Fruit fly (Drosophila melanogaster) whole organism: ENCODE measurements around the gene CG8312.

ENCODE experiments used
- CG8478 ChIP-seq: fragments of >200 bp; optimal IDR thresholded peaks from 2 replicates; lab custom pipeline; 2018; ENCODE audit warnings: inconsistent platforms
- Dll ChIP-seq: fragments of >200 bp; optimal IDR thresholded peaks from 2 replicates; lab custom pipeline; 2017
- EcR ChIP-seq, 2 experiments: fragments of >200 bp; optimal IDR thresholded peaks; 2 replicates each; lab custom pipeline; 2017; ENCODE audit warnings: missing biosample characterization in 2 of 2, missing genetic modification characterization in 2 of 2, missing genetic modification reagents in 2 of 2
- pan ChIP-seq: fragments of >200 bp; optimal IDR thresholded peaks from 2 replicates; lab custom pipeline; 2017
- psq ChIP-seq: fragments of >200 bp; optimal IDR thresholded peaks from 2 replicates; lab custom pipeline; 2017
- usp ChIP-seq: fragments of >200 bp; optimal IDR thresholded peaks from 2 replicates; lab custom pipeline; 2017; ENCODE audit warnings: missing biosample characterization, missing genetic modification characterization, mixed read lengths

CG8312 gene

DNA sequence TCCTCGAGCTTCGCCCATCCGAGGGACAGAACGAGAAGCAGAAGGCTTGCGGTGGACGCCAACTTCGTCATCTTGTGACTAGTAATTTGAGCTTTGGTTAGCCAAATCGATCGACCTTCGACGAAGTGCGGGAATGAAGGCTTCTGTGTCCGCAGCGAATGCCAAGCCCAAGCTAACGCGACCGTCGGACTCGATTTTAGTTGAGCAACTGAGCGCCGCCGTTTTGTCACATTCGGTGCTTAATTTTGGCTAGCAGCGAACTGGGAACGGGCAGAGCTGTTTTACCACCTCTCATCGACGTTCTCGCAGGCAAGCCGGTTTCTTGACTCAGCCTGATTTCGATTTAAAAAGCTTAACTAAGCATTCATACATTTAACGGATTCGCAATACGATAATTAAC lies 35.2 kb downstream of the CG8312 start:
- TF ChIP-seq CG8478 (lab: Kevin White, UChicago) = no peak
- no peak for TF ChIP-seq usp
- no peak for TF ChIP-seq Dll (lab: Kevin White, UChicago)
- no peak for TF ChIP-seq psq
- no peak for TF ChIP-seq EcR (GFP tag; optimal IDR thresholded peaks at IDR 0.05; lab: Kevin White, UChicago)
- TF ChIP-seq pan = no peak

DNA sequence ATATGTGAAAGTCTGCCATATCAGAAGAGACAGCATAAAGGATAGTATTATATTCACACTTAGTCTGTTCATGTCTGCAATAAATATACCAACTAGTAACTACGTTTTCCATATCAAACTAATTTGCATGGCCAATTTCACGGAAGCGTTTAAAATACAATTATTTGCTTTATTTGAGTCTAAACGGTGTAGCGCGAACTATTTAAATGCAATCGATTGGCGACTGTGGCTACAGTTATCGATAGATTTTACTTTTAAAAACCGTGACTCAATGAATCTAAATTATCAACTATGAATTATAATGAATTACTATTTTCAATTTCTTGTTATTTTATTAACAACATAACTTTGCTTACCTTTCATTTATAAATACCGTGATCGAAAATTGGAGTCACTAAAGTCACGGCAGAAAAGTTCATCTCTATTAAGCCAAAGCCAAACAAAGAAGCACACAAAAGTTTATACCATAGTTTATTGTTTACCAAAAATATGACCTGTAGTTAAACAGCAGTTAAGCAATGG lies 35.8 kb downstream of the CG8312 start, which contains the start of the genes CG9427 and CG8319:
Gene CG9427 (minus strand): TSS at position 51 of the 522 bp plus-strand sequence.
Gene CG8319 (plus strand): TSS at position 442 of the 522 bp plus-strand sequence.
- TF ChIP-seq pan (no peak), EcR (GFP tag; optimal IDR thresholded peaks at IDR 0.05; lab: Kevin White, UChicago) (no peak), psq (no peak), Dll (lab: Kevin White, UChicago) (no peak), CG8478 (lab: Kevin White, UChicago) (no peak), usp (no peak)

DNA sequence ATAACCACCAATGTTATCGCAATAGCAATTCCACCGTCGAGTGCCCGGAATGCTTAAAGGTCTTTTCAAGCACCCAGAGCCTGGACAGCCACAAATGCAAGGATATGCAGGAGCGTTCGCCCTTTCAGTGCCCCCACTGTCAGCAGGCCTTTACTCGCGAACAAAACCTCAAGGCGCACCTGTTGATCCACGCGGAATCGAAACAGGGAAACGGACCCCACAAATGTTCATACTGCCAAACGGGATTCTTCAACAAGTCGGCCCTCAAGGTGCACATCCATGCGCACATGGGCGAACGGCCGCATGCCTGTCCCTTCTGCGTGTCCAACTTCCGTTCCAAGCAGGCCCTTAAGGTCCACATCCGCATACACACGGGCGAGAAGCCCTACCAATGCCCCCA lies 36.9 kb downstream of the CG8312 start:
- no peak for TF ChIP-seq usp
- no peak for TF ChIP-seq Dll (lab: Kevin White, UChicago)
- TF ChIP-seq pan = no peak
- TF ChIP-seq psq = no peak
- TF ChIP-seq EcR (GFP tag; optimal IDR thresholded peaks at IDR 0.05; lab: Kevin White, UChicago) = no peak
- no peak for TF ChIP-seq CG8478 (lab: Kevin White, UChicago)

DNA sequence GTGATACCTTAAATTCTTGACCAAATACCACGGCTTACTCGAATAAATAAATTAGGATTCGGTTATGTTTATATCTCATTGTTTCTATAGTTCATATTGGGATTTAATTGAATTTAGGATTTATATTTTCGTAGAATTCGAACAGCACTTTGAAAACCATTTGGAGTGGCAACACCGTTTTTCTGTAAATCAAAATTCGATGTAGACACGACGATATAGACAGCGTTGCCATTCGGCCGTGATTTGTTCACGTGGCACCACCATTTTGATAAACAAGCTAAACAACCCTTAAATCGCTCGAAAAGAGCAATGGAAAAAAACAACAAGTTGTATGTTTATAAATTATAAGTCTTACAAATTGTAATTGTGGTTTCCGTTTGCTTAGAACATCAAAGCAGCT lies 37.5 kb downstream of the CG8312 start:
- TF ChIP-seq usp (no peak), Dll (lab: Kevin White, UChicago) (no peak), EcR (GFP tag; optimal IDR thresholded peaks at IDR 0.05; lab: Kevin White, UChicago) (no peak), pan (no peak), psq (no peak), CG8478 (lab: Kevin White, UChicago) (no peak)

DNA sequence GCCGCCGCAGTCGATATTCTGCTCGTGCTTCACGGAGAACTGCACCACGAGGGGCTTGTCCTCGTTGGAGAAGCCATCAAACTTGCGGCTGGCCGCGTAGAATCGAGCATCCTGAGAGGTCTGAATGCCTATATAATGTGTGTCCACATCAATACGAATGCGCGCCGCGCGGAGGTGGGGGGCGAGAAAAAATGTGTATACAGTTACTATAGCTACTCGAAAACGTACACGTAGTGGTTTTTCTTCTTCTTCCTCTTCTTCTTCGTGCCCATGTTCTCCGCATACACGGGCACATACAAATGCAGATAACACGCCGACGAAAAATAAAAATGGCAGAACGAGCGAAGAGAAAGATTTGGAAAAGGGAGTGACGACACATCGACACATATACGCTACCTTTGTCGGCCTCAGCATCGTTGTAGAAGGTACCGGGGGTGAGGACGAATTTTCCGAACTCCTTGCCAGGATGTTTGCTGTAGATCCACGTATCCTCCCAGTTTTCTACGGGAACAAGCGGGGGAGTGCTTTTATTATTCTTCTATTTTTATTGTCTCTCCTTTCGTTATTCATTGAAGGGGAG lies 39.0 kb downstream of the CG8312 start:
- no peak for TF ChIP-seq CG8478 (lab: Kevin White, UChicago)
- TF ChIP-seq pan = no peak
- no peak for TF ChIP-seq Dll (lab: Kevin White, UChicago)
- TF ChIP-seq psq = no peak
- TF ChIP-seq usp = no peak
- no peak for TF ChIP-seq EcR (GFP tag; optimal IDR thresholded peaks at IDR 0.05; lab: Kevin White, UChicago)

DNA sequence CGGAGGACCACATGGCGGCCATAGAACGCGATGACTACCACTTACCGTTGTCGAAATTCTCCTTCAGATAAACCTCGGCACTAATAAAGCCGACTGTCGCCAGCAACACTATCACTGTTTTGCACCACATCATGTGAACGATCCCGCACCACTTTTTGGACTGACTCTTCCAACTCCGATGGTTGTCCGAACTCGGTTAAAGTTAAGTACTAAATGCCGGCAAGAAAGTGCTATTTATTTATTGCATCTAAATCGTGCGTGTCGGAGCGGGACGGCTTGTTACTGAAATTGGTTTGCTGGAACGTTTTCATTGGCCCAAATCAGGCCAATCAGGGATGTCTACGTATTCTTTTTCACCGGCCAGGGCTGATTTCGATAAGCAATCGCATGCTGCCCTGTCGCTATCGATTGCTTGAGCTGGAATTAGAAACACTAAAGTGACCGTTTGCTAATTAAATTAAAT lies 39.6 kb downstream of the CG8312 start, which contains the start of gene Calr:
Gene Calr (minus strand): TSS at position 219 of the 463 bp plus-strand sequence.
- no peak for TF ChIP-seq Dll (lab: Kevin White, UChicago)
- TF ChIP-seq psq = no peak
- TF ChIP-seq EcR (GFP tag; optimal IDR thresholded peaks at IDR 0.05; lab: Kevin White, UChicago) = no peak
- TF ChIP-seq pan = no peak
- TF ChIP-seq CG8478 (lab: Kevin White, UChicago) = peak; percentile 32
- no peak for TF ChIP-seq usp

DNA sequence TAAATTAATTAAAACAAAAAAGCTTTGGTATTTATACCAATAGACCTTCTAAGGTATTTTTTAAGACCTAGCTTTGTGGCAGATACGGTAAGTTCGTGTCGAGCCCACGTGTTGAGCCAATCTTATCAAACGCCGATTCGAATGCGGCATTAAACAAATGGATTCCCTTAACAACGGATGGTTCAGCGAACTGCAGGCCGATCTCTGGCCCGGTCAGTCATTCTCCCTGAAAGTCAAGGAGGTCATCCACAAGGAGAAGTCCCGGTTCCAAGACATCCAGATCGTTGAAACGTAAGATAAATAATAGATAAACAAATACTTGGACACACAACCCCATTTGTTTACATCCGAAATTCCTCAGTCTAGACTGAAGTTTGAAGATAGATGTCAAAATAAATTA lies 40.5 kb downstream of the CG8312 start, which contains the start of gene SpdS:
Gene SpdS (plus strand): TSS at position 78 of the 400 bp plus-strand sequence.
- TF ChIP-seq usp (no peak), EcR (GFP tag; optimal IDR thresholded peaks at IDR 0.05; lab: Kevin White, UChicago) (no peak), CG8478 (lab: Kevin White, UChicago) (no peak), pan (no peak), psq (no peak), Dll (lab: Kevin White, UChicago) (no peak)

DNA sequence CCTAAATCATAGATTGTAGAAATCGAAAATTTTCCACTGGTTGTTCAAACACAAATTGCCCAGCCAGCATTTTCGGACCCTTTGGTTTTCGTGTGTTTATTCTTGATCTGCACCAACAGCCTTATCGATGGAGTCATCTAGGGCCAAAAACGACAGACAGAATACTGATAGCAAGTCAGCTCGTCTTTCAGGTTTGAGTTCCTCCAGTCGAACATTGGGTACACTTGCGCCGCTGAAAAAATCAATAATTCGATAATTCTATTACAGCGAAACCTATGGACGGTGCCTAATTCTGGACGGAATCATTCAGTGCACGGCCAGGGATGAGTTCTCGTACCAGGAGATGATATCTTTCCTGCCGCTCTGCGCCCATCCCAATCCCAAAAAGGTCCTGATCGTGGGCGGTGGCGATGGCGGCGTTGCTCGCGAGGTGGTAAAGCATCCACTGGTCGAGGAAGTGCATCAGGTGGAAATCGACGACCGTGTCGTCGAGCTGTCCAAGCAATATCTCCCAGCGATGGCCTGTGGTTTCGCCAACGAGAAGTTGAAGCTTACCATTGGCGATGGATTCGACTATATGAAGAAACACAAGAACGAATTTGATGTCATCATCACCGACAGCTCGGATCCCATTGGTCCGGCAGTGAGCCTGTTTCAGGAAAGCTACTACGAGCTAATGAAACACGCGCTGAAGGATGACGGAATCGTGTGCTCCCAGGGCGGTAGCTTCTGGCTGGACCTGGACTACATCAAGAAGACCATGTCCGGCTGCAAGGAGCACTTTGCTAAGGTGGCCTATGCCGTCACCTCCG lies 41.2 kb downstream of the CG8312 start:
- TF ChIP-seq CG8478 (lab: Kevin White, UChicago) (no peak), usp (no peak), Dll (lab: Kevin White, UChicago) (no peak), pan (no peak), psq (no peak), EcR (GFP tag; optimal IDR thresholded peaks at IDR 0.05; lab: Kevin White, UChicago) (no peak)

DNA sequence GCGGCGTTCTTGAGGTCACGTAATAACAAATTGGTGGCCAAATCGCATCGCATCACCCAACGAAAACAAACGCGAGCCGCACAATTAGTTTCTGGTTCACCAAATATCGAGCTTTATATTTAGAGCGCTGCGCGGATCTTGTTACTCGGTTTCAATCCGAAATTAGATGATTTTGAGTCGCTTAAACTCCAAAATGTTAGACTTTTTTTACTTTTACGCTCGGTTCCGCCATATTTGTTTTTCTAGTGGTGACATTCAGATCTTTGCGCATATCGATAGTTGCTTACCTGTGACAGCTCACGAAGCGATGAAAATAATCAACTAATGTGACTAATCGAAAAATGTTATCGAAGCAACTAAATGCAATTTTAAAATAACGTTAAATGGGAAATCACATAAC lies 46.3 kb downstream of the CG8312 start, which contains the start of gene Scm:
Gene Scm (minus strand): TSS at position 251 of the 400 bp plus-strand sequence.
- TF ChIP-seq psq = no peak
- no peak for TF ChIP-seq CG8478 (lab: Kevin White, UChicago)
- no peak for TF ChIP-seq Dll (lab: Kevin White, UChicago)
- no peak for TF ChIP-seq pan
- no peak for TF ChIP-seq EcR (GFP tag; optimal IDR thresholded peaks at IDR 0.05; lab: Kevin White, UChicago)
- TF ChIP-seq usp = no peak

DNA sequence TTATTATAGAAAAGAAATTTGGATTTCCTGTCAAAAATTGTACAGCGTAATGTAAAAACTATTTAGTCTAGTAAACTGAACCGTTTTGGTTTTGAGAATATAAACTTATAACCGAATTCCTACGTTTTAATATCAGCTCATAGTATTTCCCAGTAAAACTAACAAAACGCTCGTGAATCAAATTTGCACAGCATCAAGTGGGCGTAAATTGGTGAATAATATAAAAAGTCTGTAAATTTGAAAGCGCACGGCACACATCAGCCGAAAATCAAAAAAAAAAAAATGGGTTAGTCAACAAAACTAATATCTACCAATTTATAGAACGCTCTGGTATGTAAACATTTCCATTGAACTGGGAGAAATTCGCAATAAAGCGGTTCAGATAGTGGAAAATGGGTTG lies 46.8 kb downstream of the CG8312 start, which contains the start of gene Dh44:
Gene Dh44 (plus strand): TSS at position 301 of the 400 bp plus-strand sequence.
- no peak for TF ChIP-seq CG8478 (lab: Kevin White, UChicago)
- no peak for TF ChIP-seq EcR (GFP tag; optimal IDR thresholded peaks at IDR 0.05; lab: Kevin White, UChicago)
- no peak for TF ChIP-seq Dll (lab: Kevin White, UChicago)
- no peak for TF ChIP-seq psq
- no peak for TF ChIP-seq usp
- no peak for TF ChIP-seq pan

DNA sequence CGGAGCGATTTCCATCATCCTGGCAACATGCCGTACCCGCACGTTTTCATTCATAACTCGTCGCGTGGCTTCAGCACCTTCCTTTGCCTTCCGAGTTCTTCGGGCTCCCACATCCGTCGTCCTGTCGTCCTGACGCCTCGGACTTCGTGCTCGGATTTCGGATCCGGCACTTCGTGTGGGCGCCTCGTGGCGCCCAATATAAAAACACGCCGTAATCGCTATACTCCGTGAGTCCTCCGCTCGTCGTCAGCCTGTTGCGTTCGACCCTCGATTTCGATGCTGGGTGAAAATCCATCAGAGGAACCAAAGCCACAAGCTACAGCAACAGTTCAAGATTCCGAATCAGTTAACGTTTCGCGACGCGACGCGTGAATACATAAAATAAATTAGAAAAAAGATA lies 49.2 kb downstream of the CG8312 start:
- no peak for TF ChIP-seq CG8478 (lab: Kevin White, UChicago)
- no peak for TF ChIP-seq usp
- no peak for TF ChIP-seq EcR (GFP tag; optimal IDR thresholded peaks at IDR 0.05; lab: Kevin White, UChicago)
- TF ChIP-seq pan = no peak
- TF ChIP-seq Dll (lab: Kevin White, UChicago) = no peak
- TF ChIP-seq psq = no peak

DNA sequence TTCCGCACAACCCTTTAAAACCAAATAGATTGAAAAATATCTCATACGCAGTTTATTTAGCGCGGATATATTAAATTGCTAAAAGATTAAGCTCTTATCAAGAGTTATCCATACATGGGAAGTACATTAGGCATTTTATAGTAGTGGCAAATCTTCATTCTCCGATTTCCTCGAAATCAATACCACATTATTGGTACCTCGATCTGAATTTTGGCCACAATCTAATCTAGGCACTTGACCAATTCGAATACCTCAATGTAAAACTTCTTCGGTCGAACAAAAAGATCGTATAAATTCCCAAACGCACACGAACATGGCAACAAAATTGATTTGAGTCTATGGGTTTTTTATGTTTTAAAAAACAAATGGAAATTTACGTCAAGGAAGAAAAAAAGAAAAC lies 52.9 kb downstream of the CG8312 start:
- TF ChIP-seq psq = no peak
- no peak for TF ChIP-seq pan
- no peak for TF ChIP-seq EcR (GFP tag; optimal IDR thresholded peaks at IDR 0.05; lab: Kevin White, UChicago)
- no peak for TF ChIP-seq usp
- no peak for TF ChIP-seq Dll (lab: Kevin White, UChicago)
- TF ChIP-seq CG8478 (lab: Kevin White, UChicago) = no peak
